Worm (Caenorhabditis elegans): ENCODE data around the gene cyp-13A1.

cyp-13A1 gene

ce11 chrII:9764696-9765095 is 17.1 kb downstream of the cyp-13A1 start:
- TF ChIP-seq elt-3 (tag; optimal IDR thresholded peaks at IDR 0.05) (no peak), tbx-8 (GFP tag; optimal IDR thresholded peaks at IDR 0.05) (no peak), zip-8 (tag; optimal IDR thresholded peaks at IDR 0.05) (no peak), ham-2 (GFP tag; optimal IDR thresholded peaks at IDR 0.05) (no peak), blmp-1 (tag; optimal IDR thresholded peaks at IDR 0.05) (no peak), flh-1 (GFP tag; optimal IDR thresholded peaks at IDR 0.05) (no peak), unc-120 (tag; optimal IDR thresholded peaks at IDR 0.05; ENCODE audit: poor library complexity, severe bottlenecking) (peak; percentile 38), nhr-12 (tag; optimal IDR thresholded peaks at IDR 0.05) (no peak), nhr-28 (tag; optimal IDR thresholded peaks at IDR 0.05) (no peak), lsy-2 (tag; optimal IDR thresholded peaks at IDR 0.05) (no peak), hlh-1 (tag; optimal IDR thresholded peaks at IDR 0.05) (peak; percentile 69), M03D4.4 (tag; optimal IDR thresholded peaks at IDR 0.05) (no peak), bed-3 (GFP tag; optimal IDR thresholded peaks at IDR 0.05) (no peak), lin-13 (tag; optimal IDR thresholded peaks at IDR 0.05) (no peak), unc-62 (GFP tag; optimal IDR thresholded peaks at IDR 0.05) (no peak), sptf-1 (tag; optimal IDR thresholded peaks at IDR 0.05) (no peak), mab-5 (tag; optimal IDR thresholded peaks at IDR 0.05) (no peak), mls-2 (tag; optimal IDR thresholded peaks at IDR 0.05) (no peak)

- TF ChIP-seq zip-8 (tag; optimal IDR thresholded peaks at IDR 0.05): peak; percentile 56
- TF ChIP-seq mls-2 (tag; optimal IDR thresholded peaks at IDR 0.05): no peak
These were observed 22.4 kb downstream of the cyp-13A1 start for ce11 chrII:9759382-9759781.

- TF ChIP-seq unc-120 (tag; optimal IDR thresholded peaks at IDR 0.05; ENCODE audit: poor library complexity, severe bottlenecking): peak; percentile 55
- TF ChIP-seq hlh-1 (tag; optimal IDR thresholded peaks at IDR 0.05): peak; percentile 86
- no peak for TF ChIP-seq zip-8 (tag; optimal IDR thresholded peaks at IDR 0.05)
These were observed 24.0 kb downstream of the cyp-13A1 start, which contains the start of gene shk-1 for ce11 chrII:9757651-9758282. Gene shk-1 (plus strand): TSS chrII:9758232.

- TF ChIP-seq drap-1 (GFP tag; optimal IDR thresholded peaks at IDR 0.05): no peak
- TF ChIP-seq ces-1 (GFP tag; optimal IDR thresholded peaks at IDR 0.05): peak; percentile 81
These were observed 26.4 kb downstream of the cyp-13A1 start for ce11 chrII:9755425-9755824.

ce11 chrII:9753730-9754129 is 28.1 kb downstream of the cyp-13A1 start, which contains the start of gene ZK1321.1:
Gene ZK1321.1 (plus strand): TSS chrII:9754030.
- TF ChIP-seq ceh-43 (GFP tag; optimal IDR thresholded peaks at IDR 0.05) (no peak), M03D4.4 (tag; optimal IDR thresholded peaks at IDR 0.05) (no peak), mep-1 (tag; optimal IDR thresholded peaks at IDR 0.05) (no peak), nhr-28 (tag; optimal IDR thresholded peaks at IDR 0.05) (no peak), drap-1 (GFP tag; optimal IDR thresholded peaks at IDR 0.05) (no peak)

ce11 chrII:9753056-9753455 is 28.7 kb downstream of the cyp-13A1 start, which contains the start of gene Y53C12B.7:
Gene Y53C12B.7 (minus strand): TSS chrII:9753218.
- TF ChIP-seq nhr-12 (tag; optimal IDR thresholded peaks at IDR 0.05) (no peak), elt-3 (tag; optimal IDR thresholded peaks at IDR 0.05) (no peak), mab-5 (tag; optimal IDR thresholded peaks at IDR 0.05) (no peak), blmp-1 (tag; optimal IDR thresholded peaks at IDR 0.05) (no peak), pha-4 (tag; optimal IDR thresholded peaks at IDR 0.05) (no peak), ztf-11 (tag; optimal IDR thresholded peaks at IDR 0.05) (no peak)

- no peak for TF ChIP-seq nhr-28 (tag; optimal IDR thresholded peaks at IDR 0.05)
- no peak for TF ChIP-seq lsy-2 (tag; optimal IDR thresholded peaks at IDR 0.05)
- no peak for TF ChIP-seq bed-3 (GFP tag; optimal IDR thresholded peaks at IDR 0.05)
- no peak for TF ChIP-seq unc-62 (GFP tag; optimal IDR thresholded peaks at IDR 0.05)
- no peak for TF ChIP-seq nhr-12 (tag; optimal IDR thresholded peaks at IDR 0.05)
- no peak for TF ChIP-seq nhr-2 (tag; optimal IDR thresholded peaks at IDR 0.05)
- TF ChIP-seq snpc-4 (tag; optimal IDR thresholded peaks at IDR 0.05): no peak
- no peak for TF ChIP-seq nhr-76 (tag; optimal IDR thresholded peaks at IDR 0.05)
- TF ChIP-seq elt-1 (tag; optimal IDR thresholded peaks at IDR 0.05; ENCODE audit: borderline replicate concordance, insufficient read depth): no peak
- TF ChIP-seq ztf-11 (tag; optimal IDR thresholded peaks at IDR 0.05): no peak
- TF ChIP-seq sptf-1 (tag; optimal IDR thresholded peaks at IDR 0.05): no peak
These were observed 29.5 kb downstream of the cyp-13A1 start for ce11 chrII:9752278-9752677.

All from whole organism, mixed stage, embryonic.